Worm (Caenorhabditis elegans) whole organism, L2 larva: ENCODE measurements around the gene ZK1127.13.

Experiments
- C34F6.9 ChIP-seq: fragments of 150-350 bp; optimal IDR thresholded peaks from 2 replicates; lab custom pipeline; 2014; ENCODE audit warnings: missing biosample characterization, missing genetic modification characterization
- F13H6.1 ChIP-seq: sonication (generic microtip); optimal IDR thresholded peaks from 2 replicates; lab custom pipeline; 2016; ENCODE audit warnings: missing genetic modification characterization, missing compliant biosample characterization
- R02D3.7 ChIP-seq: fragments of 150-350 bp; optimal IDR thresholded peaks from 2 replicates; lab custom pipeline; 2014; ENCODE audit warnings: missing biosample characterization, missing genetic modification characterization
- Y55F3AM.14 ChIP-seq: fragments of 200-800 bp; sonication (Bioruptor generic); optimal IDR thresholded peaks from 2 replicates; lab custom pipeline; 2018; ENCODE audit warnings: mild to moderate bottlenecking, missing genetic modification characterization, missing compliant biosample characterization
- ZK546.5 ChIP-seq: sonication (generic microtip); optimal IDR thresholded peaks from 2 replicates; lab custom pipeline; 2017; ENCODE audit warnings: missing biosample characterization, missing genetic modification characterization
- alr-1 ChIP-seq: fragments of 150-350 bp; optimal IDR thresholded peaks from 2 replicates; lab custom pipeline; 2014; ENCODE audit warnings: missing biosample characterization, missing genetic modification characterization
- aly-2 ChIP-seq: fragments of 150-350 bp; optimal IDR thresholded peaks from 2 replicates; lab custom pipeline; 2014; ENCODE audit warnings: missing biosample characterization, missing genetic modification characterization
- ama-1 ChIP-seq: fragments of 150-350 bp; optimal IDR thresholded peaks from 2 replicates; lab custom pipeline; 2018; ENCODE audit warnings: inconsistent platforms
- blmp-1 ChIP-seq: sonication (generic microtip); optimal IDR thresholded peaks from 2 replicates; lab custom pipeline; 2017; ENCODE audit warnings: missing genetic modification characterization, mild to moderate bottlenecking, missing compliant biosample characterization, antibody characterized with exemption, moderate library complexity; ENCODE audit not compliant: insufficient read depth
- ceh-16 ChIP-seq: fragments of 150-350 bp; optimal IDR thresholded peaks from 2 replicates; lab custom pipeline; 2014; ENCODE audit warnings: missing biosample characterization, missing genetic modification characterization
- ceh-82 ChIP-seq: fragments of 150-350 bp; optimal IDR thresholded peaks from 2 replicates; lab custom pipeline; 2014; ENCODE audit warnings: missing biosample characterization, missing genetic modification characterization
- dmd-4 ChIP-seq: sonication (generic microtip); optimal IDR thresholded peaks from 2 replicates; lab custom pipeline; 2017; ENCODE audit warnings: missing biosample characterization, missing genetic modification characterization
- elt-1 ChIP-seq: fragments of 150-350 bp; optimal IDR thresholded peaks from 2 replicates; lab custom pipeline; 2014; ENCODE audit warnings: missing biosample characterization, missing genetic modification characterization
- elt-3 ChIP-seq: sonication (generic microtip); optimal IDR thresholded peaks from 2 replicates; lab custom pipeline; 2017; ENCODE audit warnings: missing biosample characterization, missing genetic modification characterization
- gmeb-1 ChIP-seq: fragments of 150-350 bp; optimal IDR thresholded peaks from 2 replicates; lab custom pipeline; 2014; ENCODE audit warnings: missing biosample characterization, missing genetic modification characterization
- lin-11 ChIP-seq: fragments of 150-350 bp; sonication (generic microtip); optimal IDR thresholded peaks from 2 replicates; lab custom pipeline; 2014; ENCODE audit warnings: missing biosample characterization, missing genetic modification characterization, inconsistent platforms, mixed read lengths
- lin-13 ChIP-seq: fragments of 150-350 bp; optimal IDR thresholded peaks from 2 replicates; lab custom pipeline; 2014; ENCODE audit warnings: missing biosample characterization, missing genetic modification reagents, missing genetic modification characterization
- lin-39 ChIP-seq: fragments of 150-350 bp; optimal IDR thresholded peaks from 2 replicates; lab custom pipeline; 2014; ENCODE audit warnings: missing biosample characterization, missing genetic modification reagents, missing genetic modification characterization
- lsy-2 ChIP-seq, 2 experiments: fragments of 150-350 bp in 1 of 2; sonication (generic microtip) in 1 of 2; optimal IDR thresholded peaks; 2 replicates each; lab custom pipeline; 2014 to 2017; ENCODE audit warnings: missing biosample characterization in 2 of 2, missing genetic modification characterization in 2 of 2
- mab-5 ChIP-seq: fragments of 150-350 bp; optimal IDR thresholded peaks from 2 replicates; lab custom pipeline; 2014; ENCODE audit warnings: missing biosample characterization, missing genetic modification characterization
- mbf-1 ChIP-seq: sonication (generic microtip); optimal IDR thresholded peaks from 2 replicates; lab custom pipeline; 2017; ENCODE audit warnings: missing biosample characterization, missing genetic modification characterization
- mdl-1 ChIP-seq, 2 experiments: fragments of 150-350 bp in 1 of 2; sonication (generic microtip) in 1 of 2; optimal IDR thresholded peaks; 2 replicates each; lab custom pipeline; 2017; ENCODE audit warnings: missing biosample characterization in 2 of 2, missing genetic modification characterization in 2 of 2
- nhr-10 ChIP-seq: sonication (generic microtip); optimal IDR thresholded peaks from 2 replicates; lab custom pipeline; 2017; ENCODE audit warnings: missing biosample characterization, missing genetic modification characterization
- nhr-11 ChIP-seq: fragments of 150-350 bp; optimal IDR thresholded peaks from 2 replicates; lab custom pipeline; 2014; ENCODE audit warnings: missing biosample characterization, missing genetic modification characterization
- nhr-12 ChIP-seq: fragments of 150-350 bp; optimal IDR thresholded peaks from 2 replicates; lab custom pipeline; 2014; ENCODE audit warnings: missing biosample characterization, missing genetic modification characterization
- nhr-129 ChIP-seq: fragments of 150-350 bp; optimal IDR thresholded peaks from 2 replicates; lab custom pipeline; 2014; ENCODE audit warnings: missing biosample characterization, missing genetic modification characterization
- nhr-21 ChIP-seq: fragments of 150-350 bp; optimal IDR thresholded peaks from 2 replicates; lab custom pipeline; 2014; ENCODE audit warnings: missing biosample characterization, missing genetic modification characterization
- nhr-237 ChIP-seq: fragments of 150-350 bp; optimal IDR thresholded peaks from 2 replicates; lab custom pipeline; 2014; ENCODE audit warnings: missing biosample characterization, missing genetic modification characterization
- nhr-25 ChIP-seq: fragments of 150-350 bp; sonication (generic microtip); optimal IDR thresholded peaks from 3 replicates; lab custom pipeline; 2014; ENCODE audit warnings: missing biosample characterization, missing genetic modification characterization
- nhr-6 ChIP-seq: fragments of 150-350 bp; optimal IDR thresholded peaks from 2 replicates; lab custom pipeline; 2014; ENCODE audit warnings: missing biosample characterization, missing genetic modification characterization
- nhr-77 ChIP-seq: fragments of 150-350 bp; optimal IDR thresholded peaks from 2 replicates; lab custom pipeline; 2014; ENCODE audit warnings: missing biosample characterization, missing genetic modification characterization
- peb-1 ChIP-seq: fragments of 150-350 bp; optimal IDR thresholded peaks from 2 replicates; lab custom pipeline; 2014; ENCODE audit warnings: missing biosample characterization, missing genetic modification characterization
- sem-4 ChIP-seq: fragments of 150-350 bp; optimal IDR thresholded peaks from 2 replicates; lab custom pipeline; 2014; ENCODE audit warnings: missing biosample characterization, missing genetic modification reagents, missing genetic modification characterization
- skn-1 ChIP-seq: sonication (generic microtip); optimal IDR thresholded peaks from 2 replicates; lab custom pipeline; 2017; ENCODE audit warnings: missing biosample characterization, missing genetic modification characterization
- sma-3 ChIP-seq: sonication (generic microtip); optimal IDR thresholded peaks from 2 replicates; lab custom pipeline; 2016; ENCODE audit warnings: missing genetic modification reagents, missing genetic modification characterization, missing compliant biosample characterization
- sma-9 ChIP-seq, 2 experiments: fragments of 150-350 bp in 1 of 2; sonication (generic microtip) in 1 of 2; optimal IDR thresholded peaks; 2 replicates each; lab custom pipeline; 2014 to 2016; ENCODE audit warnings: missing genetic modification characterization in 2 of 2, mild to moderate bottlenecking in 1 of 2, missing biosample characterization in 1 of 2, missing compliant biosample characterization in 1 of 2, missing genetic modification reagents in 1 of 2, moderate library complexity in 1 of 2
- unc-39 ChIP-seq: fragments of 150-350 bp; optimal IDR thresholded peaks from 2 replicates; lab custom pipeline; 2014; ENCODE audit warnings: missing biosample characterization, missing genetic modification characterization
- unc-55 ChIP-seq: fragments of 150-350 bp; sonication (generic microtip); optimal IDR thresholded peaks from 3 replicates; lab custom pipeline; 2014; ENCODE audit warnings: missing biosample characterization, missing genetic modification reagents, missing genetic modification characterization
- unc-62 ChIP-seq: fragments of 150-350 bp; optimal IDR thresholded peaks from 2 replicates; lab custom pipeline; 2014; ENCODE audit warnings: missing biosample characterization, missing genetic modification reagents, missing genetic modification characterization
- zag-1 ChIP-seq: fragments of 150-350 bp; optimal IDR thresholded peaks from 2 replicates; lab custom pipeline; 2014; ENCODE audit warnings: missing biosample characterization, missing genetic modification characterization
- ztf-1 ChIP-seq: fragments of 200-800 bp; sonication (Bioruptor generic); conservative IDR thresholded peaks from 2 replicates; pipeline ENCODE4 v1.3.6; 2022; ENCODE audit warnings: missing genetic modification characterization, missing compliant biosample characterization
- ztf-11 ChIP-seq: sonication (generic microtip); optimal IDR thresholded peaks from 2 replicates; lab custom pipeline; 2017; ENCODE audit warnings: missing biosample characterization, missing genetic modification characterization
- ztf-4 ChIP-seq: fragments of 150-350 bp; optimal IDR thresholded peaks from 2 replicates; lab custom pipeline; 2014; ENCODE audit warnings: missing biosample characterization, missing genetic modification characterization

Gene ZK1127.13

DNA sequence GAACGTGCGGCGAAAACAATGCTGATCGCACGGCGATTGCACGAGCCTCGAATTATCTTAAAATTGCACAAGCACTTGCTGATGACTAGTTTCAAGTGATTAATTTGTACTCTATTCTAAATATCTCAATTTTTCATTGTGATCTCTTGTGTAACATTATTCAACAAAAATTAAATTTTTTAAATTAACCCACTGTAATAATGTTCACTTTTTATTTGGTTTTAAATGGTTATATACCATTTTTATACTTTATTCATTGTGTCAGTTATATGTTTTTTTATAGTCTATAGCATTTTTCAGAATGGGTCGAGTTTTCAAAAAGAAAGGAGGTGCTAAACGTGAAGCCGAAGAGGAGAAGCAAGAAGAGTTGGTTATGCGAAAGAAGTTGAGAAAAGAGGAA, 548 bp downstream of the ZK1127.13 start, which contains the start of gene ZK1127.4:
Gene ZK1127.4, plus strand, starts transcription at position 301 of the 400 bp plus-strand sequence.
- TF ChIP-seq nhr-129 (tag; lab: Kevin White, UChicago) = no peak
- no peak for TF ChIP-seq blmp-1 (tag; lab: Kevin White, UChicago)
- no peak for TF ChIP-seq nhr-10 (tag; lab: Kevin White, UChicago)
- no peak for TF ChIP-seq unc-55 (GFP tag; lab: Kevin White, UChicago)
- no peak for TF ChIP-seq elt-1 (tag; lab: Kevin White, UChicago)
- no peak for TF ChIP-seq ZK546.5 (tag; lab: Kevin White, UChicago)
- no peak for TF ChIP-seq lin-11 (tag; lab: Kevin White, UChicago)

DNA sequence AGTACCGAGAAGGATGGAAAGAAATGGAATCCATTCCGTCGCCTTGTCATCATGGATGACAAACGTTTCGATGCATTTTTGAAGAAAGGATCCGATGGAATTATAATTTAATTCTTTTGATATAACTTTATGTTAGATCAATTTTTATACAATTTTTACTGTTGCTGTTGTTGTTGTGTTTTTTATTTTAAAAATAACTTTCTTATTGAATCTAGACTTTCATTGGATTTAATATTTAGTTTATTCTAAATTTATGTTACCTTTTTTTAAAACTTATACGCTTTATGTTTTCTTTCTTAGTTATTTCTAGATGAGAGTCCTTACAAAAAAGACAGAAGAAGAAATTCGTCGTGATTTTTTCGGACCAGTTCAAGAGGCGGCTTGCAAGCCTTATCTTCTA, 1.9 kb downstream of the ZK1127.13 start, which contains the start of gene ZK1127.3:
Gene ZK1127.3, plus strand, starts transcription at position 301 of the 400 bp plus-strand sequence.
- no peak for TF ChIP-seq elt-3 (tag; lab: Kevin White, UChicago)
- TF ChIP-seq aly-2 = no peak
- no peak for TF ChIP-seq zag-1 (tag; lab: Kevin White, UChicago)
- no peak for TF ChIP-seq nhr-25 (tag; lab: Kevin White, UChicago)
- no peak for TF ChIP-seq gmeb-1 (tag; lab: Kevin White, UChicago)
- no peak for TF ChIP-seq ama-1 (lab: Kevin White, UChicago)
- TF ChIP-seq mbf-1 (tag; lab: Kevin White, UChicago) = no peak
- no peak for TF ChIP-seq nhr-77 (tag; lab: Kevin White, UChicago)
- no peak for TF ChIP-seq ztf-1 (GFP tag; lab: Robert Waterston, UW)
- TF ChIP-seq elt-1 (tag; lab: Kevin White, UChicago) = no peak
- no peak for TF ChIP-seq ceh-16
- no peak for TF ChIP-seq F13H6.1 (tag; lab: Kevin White, UChicago)
- TF ChIP-seq mab-5 (tag; lab: Kevin White, UChicago) = no peak
- TF ChIP-seq dmd-4 (tag; lab: Kevin White, UChicago) = no peak
- no peak for TF ChIP-seq ztf-4
- TF ChIP-seq sma-3 (GFP tag; lab: Kevin White, UChicago) = no peak
- no peak for TF ChIP-seq mdl-1 (tag; optimal IDR thresholded peaks at IDR 0.05; lab: Kevin White, UChicago)
- TF ChIP-seq unc-62 = no peak
- no peak for TF ChIP-seq lsy-2 (tag; optimal IDR thresholded peaks at IDR 0.05; lab: Kevin White, UChicago)

DNA sequence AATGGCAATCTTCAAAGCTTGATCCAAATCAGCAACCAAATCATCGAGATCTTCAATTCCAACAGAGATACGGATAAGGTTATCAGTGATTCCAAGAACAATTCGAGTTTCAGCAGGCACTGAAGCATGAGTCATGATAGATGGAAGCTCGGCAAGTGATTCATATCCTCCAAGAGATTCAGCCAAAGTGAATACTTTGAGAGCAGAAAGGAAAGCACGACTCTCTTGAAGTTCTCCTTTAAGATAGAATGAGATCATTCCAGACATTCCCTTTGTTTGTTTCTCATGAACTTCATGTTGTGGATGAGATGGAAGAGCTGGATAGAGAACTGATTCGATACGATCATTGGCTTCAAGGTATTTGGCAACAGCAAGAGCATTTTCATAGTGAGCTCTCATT, 3.2 kb downstream of the ZK1127.13 start:
- TF ChIP-seq lin-39 = no peak
- no peak for TF ChIP-seq unc-62
- peak; percentile 2 for TF ChIP-seq sma-9 (GFP tag; optimal IDR thresholded peaks at IDR 0.05; lab: Kevin White, UChicago)
- TF ChIP-seq sma-9 (tag; optimal IDR thresholded peaks at IDR 0.05; lab: Kevin White, UChicago) = no peak

DNA sequence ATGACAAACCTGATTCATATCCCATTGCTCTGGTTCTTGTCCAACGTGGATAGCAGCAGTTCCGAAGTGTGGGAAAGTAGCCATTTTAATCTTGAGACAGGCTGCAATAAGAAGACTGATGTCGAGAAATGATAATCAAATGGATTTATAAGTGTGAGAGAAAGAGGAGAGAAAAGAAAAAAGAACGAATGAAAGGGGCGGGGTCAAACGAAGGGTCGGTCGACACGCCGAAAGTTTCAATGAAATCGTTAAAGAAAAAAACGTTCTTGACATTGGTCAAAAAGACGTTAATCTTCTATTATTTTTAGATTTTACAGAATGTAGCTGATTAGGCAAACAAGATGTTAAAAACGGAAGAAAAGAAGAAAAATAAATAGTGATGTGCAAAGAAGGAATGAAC, 4.8 kb downstream of the ZK1127.13 start, which contains the start of gene cth-2:
Gene cth-2, minus strand, starts transcription at position 101 of the 400 bp plus-strand sequence.
- no peak for TF ChIP-seq ztf-11 (tag; lab: Kevin White, UChicago)
- no peak for TF ChIP-seq peb-1 (tag; lab: Kevin White, UChicago)
- peak; percentile 13 for TF ChIP-seq nhr-25 (tag; lab: Kevin White, UChicago)
- no peak for TF ChIP-seq nhr-11 (tag; lab: Kevin White, UChicago)
- no peak for TF ChIP-seq nhr-129 (tag; lab: Kevin White, UChicago)

DNA sequence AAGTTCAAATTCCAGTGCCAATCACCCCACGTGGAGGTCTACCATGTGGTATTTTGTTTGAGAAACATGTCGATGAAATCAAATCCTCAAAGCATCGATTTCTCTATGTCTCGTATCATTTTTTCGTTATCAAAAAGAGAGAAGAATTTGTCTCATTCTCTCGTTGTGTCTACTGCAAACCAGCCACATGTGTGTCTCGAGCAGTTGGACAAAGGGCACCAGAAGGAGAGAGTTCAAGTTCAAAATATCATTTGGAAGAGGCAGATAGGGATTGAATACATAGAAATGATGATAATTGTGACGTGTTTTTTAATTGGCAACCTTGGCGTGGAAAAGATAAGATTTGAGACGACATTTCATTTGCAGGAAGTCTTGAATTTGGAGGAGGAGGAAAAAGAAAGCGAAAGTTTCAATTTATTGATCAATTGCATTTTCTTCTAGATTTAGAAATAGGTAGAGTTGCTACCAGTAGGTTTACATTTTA, 6.2 kb downstream of the ZK1127.13 start:
- TF ChIP-seq C34F6.9 (tag; lab: Kevin White, UChicago) = no peak
- peak; percentile 11 for TF ChIP-seq lin-13 (GFP tag; lab: Kevin White, UChicago)
- TF ChIP-seq lin-39 = no peak
- peak; percentile 62 for TF ChIP-seq nhr-21 (tag; lab: Kevin White, UChicago)
- TF ChIP-seq nhr-12 (tag; lab: Kevin White, UChicago) = no peak
- no peak for TF ChIP-seq ceh-16
- no peak for TF ChIP-seq Y55F3AM.14 (GFP tag; lab: Kevin White, UChicago)
- TF ChIP-seq nhr-11 (tag; lab: Kevin White, UChicago) = no peak
- TF ChIP-seq ceh-82 (tag; lab: Kevin White, UChicago) = no peak
- TF ChIP-seq unc-39 (tag; lab: Kevin White, UChicago) = no peak
- no peak for TF ChIP-seq nhr-237
- TF ChIP-seq nhr-129 (tag; lab: Kevin White, UChicago) = peak; percentile 84
- peak; percentile 72 for TF ChIP-seq F13H6.1 (tag; lab: Kevin White, UChicago)
- TF ChIP-seq mdl-1 (tag; optimal IDR thresholded peaks at IDR 0.05; lab: Kevin White, UChicago) = peak in 1 of 2 experiments; percentile 48
- TF ChIP-seq alr-1 = no peak
- peak; percentile 89 for TF ChIP-seq skn-1 (tag; lab: Kevin White, UChicago)
- TF ChIP-seq zag-1 (tag; lab: Kevin White, UChicago) = no peak
- no peak for TF ChIP-seq ZK546.5 (tag; lab: Kevin White, UChicago)
- TF ChIP-seq nhr-25 (tag; lab: Kevin White, UChicago) = peak; percentile 48
- peak; percentile 53 for TF ChIP-seq sma-3 (GFP tag; lab: Kevin White, UChicago)
- no peak for TF ChIP-seq nhr-10 (tag; lab: Kevin White, UChicago)
- no peak for TF ChIP-seq peb-1 (tag; lab: Kevin White, UChicago)
- TF ChIP-seq sem-4 (tag; lab: Kevin White, UChicago) = no peak
- peak in 1 of 2 experiments; percentile 58 for TF ChIP-seq lsy-2 (tag; optimal IDR thresholded peaks at IDR 0.05; lab: Kevin White, UChicago)
- TF ChIP-seq nhr-6 = peak; percentile 73
- no peak for TF ChIP-seq lin-11 (tag; lab: Kevin White, UChicago)
- TF ChIP-seq mbf-1 (tag; lab: Kevin White, UChicago) = no peak
- no peak for TF ChIP-seq R02D3.7 (tag; lab: Kevin White, UChicago)
- no peak for TF ChIP-seq unc-62
- no peak for TF ChIP-seq ama-1 (lab: Kevin White, UChicago)
